Worm (Caenorhabditis elegans) whole organism, L1 larva: ENCODE data around the gene M01H9.4.

Experiments used
- C16A3.4 ChIP-seq: fragments of 150-350 bp; optimal IDR thresholded peaks from 2 replicates; lab custom pipeline; 2014; ENCODE audit warnings: missing biosample characterization, missing genetic modification characterization
- Y116A8C.19 ChIP-seq: sonication (generic microtip); optimal IDR thresholded peaks from 2 replicates; lab custom pipeline; 2016; ENCODE audit warnings: missing compliant biosample characterization, missing genetic modification characterization, borderline replicate concordance
- aha-1 ChIP-seq: fragments of 150-350 bp; optimal IDR thresholded peaks from 2 replicates; lab custom pipeline; 2014; ENCODE audit warnings: missing biosample characterization, missing genetic modification characterization
- alr-1 ChIP-seq: fragments of 200-800 bp; sonication (Bioruptor generic); optimal IDR thresholded peaks from 2 replicates; lab custom pipeline; 2018; ENCODE audit warnings: borderline replicate concordance, mild to moderate bottlenecking, missing genetic modification characterization, missing compliant biosample characterization
- ceh-82 ChIP-seq, 3 experiments: fragments of 150-350 bp in 1 of 3; sonication (generic microtip) in 2 of 3; optimal IDR thresholded peaks; 2 replicates each; lab custom pipeline; 2014 to 2017; ENCODE audit warnings: missing biosample characterization in 3 of 3, missing genetic modification characterization in 3 of 3
- ces-1 ChIP-seq: fragments of 150-350 bp; optimal IDR thresholded peaks from 2 replicates; lab custom pipeline; 2014; ENCODE audit warnings: missing biosample characterization, missing genetic modification reagents, missing genetic modification characterization
- dpl-1 ChIP-seq, 3 experiments: fragments of 150-350 bp in 2 of 3; sonication (generic microtip) in 1 of 3; optimal IDR thresholded peaks; 2 replicates each; lab custom pipeline; 2014 to 2017; ENCODE audit warnings: missing biosample characterization in 3 of 3, missing genetic modification characterization in 3 of 3, missing genetic modification reagents in 3 of 3
- efl-1 ChIP-seq, 4 experiments: fragments of 150-350 bp; optimal IDR thresholded peaks in 3 of 4; peaks in 1 of 4; 1 replicate in 1 of 4; 2 replicates in 3 of 4; lab custom pipeline; 2014; ENCODE audit warnings: missing biosample characterization in 2 of 4, missing genetic modification characterization in 2 of 4, missing genetic modification reagents in 2 of 4
- egl-13 ChIP-seq: sonication (generic microtip); optimal IDR thresholded peaks from 2 replicates; lab custom pipeline; 2016; ENCODE audit warnings: missing genotype, missing genetic modification reagents, missing genetic modification characterization, missing compliant biosample characterization
- elt-2 ChIP-seq: sonication (generic microtip); optimal IDR thresholded peaks from 2 replicates; lab custom pipeline; 2016; ENCODE audit warnings: missing genetic modification characterization, mild to moderate bottlenecking, inconsistent platforms, missing compliant biosample characterization, missing genetic modification reagents
- fkh-10 ChIP-seq: sonication (generic microtip); optimal IDR thresholded peaks from 2 replicates; lab custom pipeline; 2017; ENCODE audit warnings: missing biosample characterization, missing genetic modification reagents, missing genetic modification characterization
- grh-1 ChIP-seq: fragments of 200-800 bp; sonication (Bioruptor generic); IDR thresholded peaks from 2 replicates; pipeline ENCODE4 v1.3.6; 2022; ENCODE audit warnings: missing genetic modification reagents, missing genetic modification characterization, missing compliant biosample characterization
- isw-1 ChIP-seq: fragments of 200-800 bp; sonication (Bioruptor generic); IDR thresholded peaks from 2 replicates; pipeline ENCODE4 v1.3.6; 2022; ENCODE audit warnings: missing genetic modification characterization, missing compliant biosample characterization
- jun-1 ChIP-seq: fragments of 150-350 bp; optimal IDR thresholded peaks from 2 replicates; lab custom pipeline; 2014; ENCODE audit warnings: missing biosample characterization, missing genetic modification reagents, missing genetic modification characterization
- lin-13 ChIP-seq: fragments of 150-350 bp; optimal IDR thresholded peaks from 2 replicates; lab custom pipeline; 2014; ENCODE audit warnings: missing biosample characterization, missing genetic modification reagents, missing genetic modification characterization
- lin-14 ChIP-seq: fragments of 200-800 bp; sonication (Bioruptor generic); optimal IDR thresholded peaks from 2 replicates; lab custom pipeline; 2018; ENCODE audit warnings: mild to moderate bottlenecking, missing genetic modification characterization, moderate library complexity, missing compliant biosample characterization
- lin-15B ChIP-seq: fragments of 150-350 bp; sonication (generic microtip); optimal IDR thresholded peaks from 3 replicates; lab custom pipeline; 2014; ENCODE audit warnings: missing biosample characterization, missing genetic modification characterization
- lin-35 ChIP-seq, 2 experiments: fragments of 150-350 bp; optimal IDR thresholded peaks; 2 replicates each; lab custom pipeline; 2014; ENCODE audit warnings: missing biosample characterization in 2 of 2, missing genetic modification characterization in 2 of 2, missing genetic modification reagents in 2 of 2
- lir-3 ChIP-seq: sonication (generic microtip); optimal IDR thresholded peaks from 2 replicates; lab custom pipeline; 2016; ENCODE audit warnings: mild to moderate bottlenecking, missing genetic modification characterization, moderate library complexity, missing compliant biosample characterization; ENCODE audit not compliant: poor library complexity
- lsy-2 ChIP-seq, 2 experiments: fragments of 150-350 bp; optimal IDR thresholded peaks; 2 replicates each; lab custom pipeline; 2014; ENCODE audit warnings: missing biosample characterization in 2 of 2, missing genetic modification characterization in 2 of 2
- mdl-1 ChIP-seq, 2 experiments: fragments of 150-350 bp; optimal IDR thresholded peaks; 2 replicates each; lab custom pipeline; 2014 to 2017; ENCODE audit warnings: missing biosample characterization in 2 of 2, missing genetic modification characterization in 2 of 2, inconsistent platforms in 1 of 2
- mep-1 ChIP-seq: fragments of 150-350 bp; optimal IDR thresholded peaks from 2 replicates; lab custom pipeline; 2014; ENCODE audit warnings: missing biosample characterization, missing genetic modification characterization
- nhr-12 ChIP-seq: sonication (generic microtip); optimal IDR thresholded peaks from 2 replicates; lab custom pipeline; 2017; ENCODE audit warnings: missing biosample characterization, missing genetic modification characterization
- nhr-19 ChIP-seq: fragments of 200-800 bp; sonication (Bioruptor generic); conservative IDR thresholded peaks from 2 replicates; pipeline ENCODE4 v1.3.6; 2022; ENCODE audit warnings: missing genetic modification characterization, missing compliant biosample characterization
- nhr-71 ChIP-seq: sonication (generic microtip); optimal IDR thresholded peaks from 2 replicates; lab custom pipeline; 2016; ENCODE audit warnings: mild to moderate bottlenecking, missing genetic modification characterization, moderate library complexity, missing compliant biosample characterization
- nhr-76 ChIP-seq: sonication (generic microtip); optimal IDR thresholded peaks from 2 replicates; lab custom pipeline; 2017; ENCODE audit warnings: missing biosample characterization, missing genetic modification characterization
- nhr-84 ChIP-seq: sonication (generic microtip); optimal IDR thresholded peaks from 2 replicates; lab custom pipeline; 2017; ENCODE audit warnings: missing biosample characterization, missing genetic modification characterization
- pag-3 ChIP-seq: sonication (generic microtip); optimal IDR thresholded peaks from 2 replicates; lab custom pipeline; 2017; ENCODE audit warnings: missing genetic modification characterization, mild to moderate bottlenecking, missing compliant biosample characterization, antibody characterized with exemption, borderline replicate concordance; ENCODE audit not compliant: insufficient read depth
- rnt-1 ChIP-seq: sonication (generic microtip); optimal IDR thresholded peaks from 2 replicates; lab custom pipeline; 2016; ENCODE audit warnings: mild to moderate bottlenecking, missing genetic modification characterization, moderate library complexity, missing compliant biosample characterization
- skn-1 ChIP-seq: fragments of 150-350 bp; optimal IDR thresholded peaks from 2 replicates; lab custom pipeline; 2014; ENCODE audit warnings: missing biosample characterization, missing genetic modification characterization
- snu-23 ChIP-seq: sonication (generic microtip); optimal IDR thresholded peaks from 2 replicates; lab custom pipeline; 2016; ENCODE audit warnings: missing genetic modification characterization, missing compliant biosample characterization
- sptf-1 ChIP-seq: fragments of 150-350 bp; optimal IDR thresholded peaks from 2 replicates; lab custom pipeline; 2014; ENCODE audit warnings: missing biosample characterization, missing genetic modification characterization
- swsn-7 ChIP-seq: sonication (generic microtip); optimal IDR thresholded peaks from 2 replicates; lab custom pipeline; 2016; ENCODE audit warnings: missing genetic modification characterization, missing compliant biosample characterization
- unc-98 ChIP-seq: fragments of 200-800 bp; sonication (Bioruptor generic); IDR thresholded peaks from 2 replicates; pipeline ENCODE4 v1.3.6; 2022; ENCODE audit warnings: missing genetic modification characterization, missing compliant biosample characterization
- ztf-4 ChIP-seq: fragments of 150-350 bp; optimal IDR thresholded peaks from 2 replicates; lab custom pipeline; 2014; ENCODE audit warnings: missing biosample characterization, missing genetic modification characterization

The M01H9.4 gene

ce11 chrIV:4513269-4513819 lies 30.6 kb upstream of the M01H9.4 start, which contains the start of gene sar-1 (continued):
- TF ChIP-seq egl-13 (tag; lab: Kevin White, UChicago) (peak; percentile 85), fkh-10 (GFP tag; lab: Kevin White, UChicago) (peak; percentile 54), lin-15B (peak; percentile 63), pag-3 (tag; lab: Kevin White, UChicago) (no peak), jun-1 (peak; percentile 69), lsy-2 (tag; optimal IDR thresholded peaks at IDR 0.05; lab: Kevin White, UChicago) (peak; percentile 85 to 89), ces-1 (GFP tag; lab: Kevin White, UChicago) (no peak), grh-1 (peak; percentile 79), lin-13 (peak; percentile 81), nhr-84 (tag; lab: Kevin White, UChicago) (no peak), ztf-4 (tag; lab: Kevin White, UChicago) (peak; percentile 53), lin-14 (GFP tag; lab: Kevin White, UChicago) (peak; percentile 88), unc-98 (no peak), rnt-1 (tag; lab: Kevin White, UChicago) (peak; percentile 91), alr-1 (tag; lab: Kevin White, UChicago) (no peak), C16A3.4 (tag; lab: Kevin White, UChicago) (peak; percentile 73), lir-3 (tag; lab: Kevin White, UChicago) (no peak), nhr-76 (tag; lab: Kevin White, UChicago) (no peak), sptf-1 (tag; lab: Kevin White, UChicago) (no peak), aha-1 (tag; lab: Kevin White, UChicago) (peak; percentile 17), swsn-7 (tag; lab: Kevin White, UChicago) (peak; percentile 90), efl-1 (optimal IDR thresholded peaks at IDR 0.05; lab: Kevin White, UChicago) (peak; percentile 80 to 85), efl-1 (GFP tag; optimal IDR thresholded peaks at IDR 0.05 in 1 of 2; lab: Kevin White, UChicago) (peak; percentile 76 to 98), isw-1 (GFP tag; lab: Robert Waterston, UW) (peak; percentile 74), ceh-82 (tag; optimal IDR thresholded peaks at IDR 0.05; lab: Kevin White, UChicago) (peak; percentile 73 to 80 (median 80)), dpl-1 (GFP tag; optimal IDR thresholded peaks at IDR 0.05; lab: Kevin White, UChicago) (peak; percentile 58 to 83 (median 80)), skn-1 (tag; lab: Kevin White, UChicago) (peak; percentile 48), nhr-12 (tag; lab: Kevin White, UChicago) (no peak)

ce11 chrIV:4511259-4511890 lies 28.7 kb upstream of the M01H9.4 start, which contains the start of the genes rfth-1 and ZK180.8:
TSS of gene rfth-1 (minus strand) at chrIV:4511309.
TSS of gene ZK180.8 (minus strand) at chrIV:4511724.
- TF ChIP-seq dpl-1 (GFP tag; optimal IDR thresholded peaks at IDR 0.05; lab: Kevin White, UChicago) (no peak), Y116A8C.19 (tag; lab: Kevin White, UChicago) (no peak), efl-1 (optimal IDR thresholded peaks at IDR 0.05; lab: Kevin White, UChicago) (no peak), efl-1 (GFP tag; optimal IDR thresholded peaks at IDR 0.05 in 1 of 2; lab: Kevin White, UChicago) (peak in 1 of 2 experiments; percentile 53), lin-35 (GFP tag; optimal IDR thresholded peaks at IDR 0.05; lab: Kevin White, UChicago) (peak in 1 of 2 experiments; percentile 46), elt-2 (tag; lab: Kevin White, UChicago) (peak; percentile 14)

- TF ChIP-seq mdl-1 (tag; optimal IDR thresholded peaks at IDR 0.05; lab: Kevin White, UChicago) (no peak), mep-1 (peak; percentile 6), lsy-2 (tag; optimal IDR thresholded peaks at IDR 0.05; lab: Kevin White, UChicago) (peak in 1 of 2 experiments; percentile 17), nhr-19 (GFP tag; lab: Robert Waterston, UW) (peak; percentile 40), snu-23 (GFP tag; lab: Kevin White, UChicago) (peak; percentile 14), nhr-71 (tag; lab: Kevin White, UChicago) (peak; percentile 67), efl-1 (optimal IDR thresholded peaks at IDR 0.05; lab: Kevin White, UChicago) (peak in 1 of 2 experiments; percentile 5), efl-1 (GFP tag; optimal IDR thresholded peaks at IDR 0.05 in 1 of 2; lab: Kevin White, UChicago) (no peak), pag-3 (tag; lab: Kevin White, UChicago) (no peak), nhr-84 (tag; lab: Kevin White, UChicago) (no peak), lin-14 (GFP tag; lab: Kevin White, UChicago) (peak; percentile 79), rnt-1 (tag; lab: Kevin White, UChicago) (peak; percentile 54)
Measured at ce11 chrIV:4506637-4507036, 23.9 kb upstream of the M01H9.4 start, which contains the start of gene gbb-2. TSS of gene gbb-2 (minus strand) at chrIV:4506748.
